Worm (Caenorhabditis elegans): Measurements from ENCODE around the gene R04A9.6.
"Not testable (repeated sequence)": the region's sequence is repeated elsewhere in the genome, so short reads cannot be mapped to it uniquely, and the experiment has no call there.

The R04A9.6 gene

DNA sequence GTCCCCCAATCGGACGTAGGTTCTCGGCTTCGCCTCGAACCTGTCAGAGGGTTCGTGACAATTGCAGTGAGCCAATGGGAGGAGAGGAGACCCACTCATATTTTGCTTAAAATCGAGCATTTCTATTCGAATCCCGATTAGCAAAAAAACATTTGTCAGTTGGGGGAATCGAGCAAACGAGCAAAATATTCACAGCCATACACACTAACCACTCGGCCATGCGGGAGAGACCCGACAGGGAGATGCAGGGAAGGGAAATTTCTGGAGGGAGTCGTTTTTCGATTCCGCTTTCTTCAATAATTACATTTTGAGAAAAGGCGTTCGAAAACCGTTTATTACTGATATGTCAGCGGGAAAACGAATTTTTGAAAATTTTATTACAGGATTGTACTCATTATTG is 46.0 kb upstream of the R04A9.6 start (continued):
- TF ChIP-seq pha-4 (GFP tag; IDR thresholded peaks at IDR 0.05) (peak; percentile 85), hmg-1.1 (GFP tag; IDR thresholded peaks at IDR 0.05) (peak; percentile 70), madf-9 (GFP tag; conservative IDR thresholded peaks at IDR 0.05) (peak; percentile 82), dmd-6 (GFP tag; IDR thresholded peaks at IDR 0.05) (peak; percentile 33), F26F4.8 (GFP tag; conservative IDR thresholded peaks at IDR 0.05) (peak; percentile 71), ceh-44 (GFP tag; IDR thresholded peaks at IDR 0.05) (peak; percentile 56; the same call in 1 of the 2 replicates), madf-5 (GFP tag; IDR thresholded peaks at IDR 0.05) (peak; percentile 48 to 77; a peak in 1 of 4 replicates), D1046.2 (GFP tag; IDR thresholded peaks at IDR 0.05) (peak; percentile 64; the same call in 1 of the 2 replicates), set-16 (GFP tag; IDR thresholded peaks at IDR 0.05) (peak; percentile 37; the same call in 1 of the 2 replicates)
- not testable (repeated sequence) for TF ChIP-seq pha-4 (tag; optimal IDR thresholded peaks at IDR 0.05)

DNA sequence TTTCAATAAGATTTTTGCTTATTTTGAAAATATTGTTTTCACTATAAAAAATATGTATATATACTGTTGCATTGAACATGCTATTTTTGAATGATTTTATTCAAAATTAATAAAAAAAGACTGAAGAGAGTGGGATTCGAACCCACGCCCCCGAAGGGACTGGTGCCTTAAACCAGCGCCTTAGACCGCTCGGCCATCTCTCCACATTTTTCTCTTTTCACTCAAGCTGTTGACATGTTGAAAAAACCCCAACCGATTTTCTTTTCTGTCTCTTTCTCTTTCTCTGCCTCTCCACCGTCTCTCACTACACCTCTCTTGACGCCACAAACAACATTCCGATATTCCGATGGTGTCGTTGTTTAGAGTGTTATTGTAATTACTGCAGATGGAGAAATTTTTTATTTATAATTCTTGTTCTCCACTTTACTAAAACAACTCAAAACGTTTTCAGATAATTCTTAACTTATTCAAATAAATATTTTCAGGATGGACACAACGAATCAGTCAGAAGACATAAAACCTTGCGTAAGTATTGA is 44.2 kb upstream of the R04A9.6 start, which contains the start of gene sor-3:
sor-3 (plus strand) TSS at position 486 of the 536 bp plus-strand sequence.
- TF ChIP-seq unc-62 (GFP tag; optimal IDR thresholded peaks at IDR 0.05 in 1 of 2) (no peak), unc-62 (tag; optimal IDR thresholded peaks at IDR 0.05) (no peak), mxl-2 (GFP tag; conservative IDR thresholded peaks at IDR 0.05) (peak; percentile 76), ctbp-1 (GFP tag; IDR thresholded peaks at IDR 0.05) (peak; percentile 83), T20F7.1 (GFP tag; optimal IDR thresholded peaks at IDR 0.05) (peak; percentile 89), zfp-2 (tag; optimal IDR thresholded peaks at IDR 0.05) (peak; percentile 58), saeg-2 (GFP tag; IDR thresholded peaks at IDR 0.05) (peak; percentile 64; the same call in 1 of the 2 replicates), fos-1 (tag; optimal IDR thresholded peaks at IDR 0.05) (no peak), ceh-28 (tag; optimal IDR thresholded peaks at IDR 0.05) (no peak), gei-8 (GFP tag; optimal IDR thresholded peaks at IDR 0.05) (peak; percentile 24), ZK337.2 (GFP tag; IDR thresholded peaks at IDR 0.05) (peak; percentile 63), lin-39 (tag; optimal IDR thresholded peaks at IDR 0.05) (no peak), lin-1 (GFP tag; IDR thresholded peaks at IDR 0.05) (peak; percentile 90), aha-1 (tag) (peak; percentile 93), daf-16 (GFP tag; optimal IDR thresholded peaks at IDR 0.05) (peak; percentile 67 to 94), daf-16 (tag; optimal IDR thresholded peaks at IDR 0.05) (peak; percentile 43), sdz-12 (GFP tag; optimal IDR thresholded peaks at IDR 0.05) (peak; percentile 72), nhr-237 (tag; optimal IDR thresholded peaks at IDR 0.05) (no peak), ceh-82 (tag; optimal IDR thresholded peaks at IDR 0.05) (no peak), mxl-3 (GFP tag; optimal IDR thresholded peaks at IDR 0.05) (peak; percentile 44), lir-3 (tag; optimal IDR thresholded peaks at IDR 0.05) (peak; percentile 86), zip-2 (tag; optimal IDR thresholded peaks at IDR 0.05) (peak; percentile 28), egl-27 (tag; optimal IDR thresholded peaks at IDR 0.05) (no peak), dmd-9 (GFP tag; IDR thresholded peaks at IDR 0.05) (peak; percentile 79; the same call in 1 of the 2 replicates), set-16 (GFP tag; IDR thresholded peaks at IDR 0.05) (no peak), hif-1 (tag; optimal IDR thresholded peaks at IDR 0.05) (peak in 1 of 2 experiments; percentile 74), pqm-1 (tag; optimal IDR thresholded peaks at IDR 0.05) (no peak), mdt-29 (GFP tag; IDR thresholded peaks at IDR 0.05) (0 out of 2 replicates have a peak, but pooled peaks have one; percentile 9), snpc-4 (tag; optimal IDR thresholded peaks at IDR 0.05) (no peak), F26F4.8 (GFP tag; conservative IDR thresholded peaks at IDR 0.05) (peak; percentile 91), ces-1 (GFP tag; optimal IDR thresholded peaks at IDR 0.05) (peak; percentile 43), lin-38 (GFP tag; IDR thresholded peaks at IDR 0.05) (peak; percentile 81; the same call in 1 of the 2 replicates), ztf-7 (tag; optimal IDR thresholded peaks at IDR 0.05) (peak; percentile 71), lsy-2 (tag; optimal IDR thresholded peaks at IDR 0.05) (peak; percentile 43 to 87), lim-7 (GFP tag; IDR thresholded peaks at IDR 0.05) (peak; percentile 92), daf-12 (tag; optimal IDR thresholded peaks at IDR 0.05) (no peak), hmg-1.1 (GFP tag; IDR thresholded peaks at IDR 0.05) (peak; percentile 97), mdl-1 (tag; optimal IDR thresholded peaks at IDR 0.05) (peak in 1 of 2 experiments; percentile 73), F49E8.2 (tag; optimal IDR thresholded peaks at IDR 0.05; ENCODE audit: borderline replicate concordance) (peak; percentile 29), aly-2 (tag; optimal IDR thresholded peaks at IDR 0.05) (no peak), daf-8 (GFP tag; IDR thresholded peaks at IDR 0.05) (no peak), unc-130 (GFP tag; optimal IDR thresholded peaks at IDR 0.05) (peak; percentile 54), ZK546.5 (tag; optimal IDR thresholded peaks at IDR 0.05) (no peak)
